Fruit fly (Drosophila melanogaster) whole organism: ENCODE data around the gene Prps.

ENCODE experiments used
- CG8478 ChIP-seq: fragments of >200 bp; optimal IDR thresholded peaks from 2 replicates; lab custom pipeline; 2018; ENCODE audit warnings: inconsistent platforms
- Dll ChIP-seq: fragments of >200 bp; optimal IDR thresholded peaks from 2 replicates; lab custom pipeline; 2017
- EcR ChIP-seq, 2 experiments: fragments of >200 bp; optimal IDR thresholded peaks; 2 replicates each; lab custom pipeline; 2017; ENCODE audit warnings: missing biosample characterization in 2 of 2, missing genetic modification characterization in 2 of 2, missing genetic modification reagents in 2 of 2
- pan ChIP-seq: fragments of >200 bp; optimal IDR thresholded peaks from 2 replicates; lab custom pipeline; 2017
- psq ChIP-seq: fragments of >200 bp; optimal IDR thresholded peaks from 2 replicates; lab custom pipeline; 2017
- usp ChIP-seq: fragments of >200 bp; optimal IDR thresholded peaks from 2 replicates; lab custom pipeline; 2017; ENCODE audit warnings: missing biosample characterization, missing genetic modification characterization, mixed read lengths

Prps gene

DNA sequence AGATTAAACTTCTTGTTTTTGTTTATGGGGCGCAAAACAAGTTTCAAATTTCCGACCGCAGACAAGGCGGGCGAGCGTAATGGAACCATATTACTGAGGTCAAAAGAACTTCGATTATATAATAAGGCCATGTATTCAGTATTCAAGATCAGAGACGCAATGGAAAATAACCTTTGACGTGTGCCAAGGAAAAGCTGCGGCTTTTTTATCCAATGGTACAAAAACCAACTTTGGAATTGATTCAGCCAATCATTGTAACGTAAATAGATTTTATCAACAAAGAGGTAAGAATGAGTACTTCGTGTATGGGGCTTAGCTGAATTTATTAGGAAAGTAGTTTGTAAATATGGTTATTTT is 1.0 kb upstream of the Prps start:
- TF ChIP-seq Dll (lab: Kevin White, UChicago), result no peak
- TF ChIP-seq usp (GFP tag; lab: Kevin White, UChicago), result no peak
- no peak for TF ChIP-seq pan (lab: Kevin White, UChicago)
- no peak for TF ChIP-seq EcR (GFP tag; optimal IDR thresholded peaks at IDR 0.05; lab: Kevin White, UChicago)
- no peak for TF ChIP-seq CG8478 (lab: Kevin White, UChicago)
- TF ChIP-seq psq (lab: Kevin White, UChicago), result no peak

DNA sequence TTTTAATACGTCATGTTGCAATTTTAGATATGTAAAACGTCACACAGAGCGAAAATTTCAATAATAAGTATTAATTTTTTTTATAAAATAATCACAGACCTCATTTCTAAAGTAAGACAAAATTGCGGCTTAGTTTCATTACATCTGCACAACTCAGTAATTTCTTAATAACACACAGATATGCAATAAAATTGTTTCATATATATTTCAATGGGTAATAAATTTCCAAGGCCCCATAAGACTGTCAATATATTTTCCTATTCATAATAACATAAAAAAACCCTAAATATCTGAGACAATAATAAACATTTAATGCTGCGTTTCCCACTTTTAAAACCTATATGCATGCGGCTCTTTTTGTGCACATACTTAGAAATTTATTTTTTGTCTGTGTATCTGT is 853 bp downstream of the Prps start:
- TF ChIP-seq psq (lab: Kevin White, UChicago) (no peak), CG8478 (lab: Kevin White, UChicago) (no peak), usp (GFP tag; lab: Kevin White, UChicago) (no peak), Dll (lab: Kevin White, UChicago) (no peak), pan (lab: Kevin White, UChicago) (no peak), EcR (GFP tag; optimal IDR thresholded peaks at IDR 0.05; lab: Kevin White, UChicago) (no peak)

DNA sequence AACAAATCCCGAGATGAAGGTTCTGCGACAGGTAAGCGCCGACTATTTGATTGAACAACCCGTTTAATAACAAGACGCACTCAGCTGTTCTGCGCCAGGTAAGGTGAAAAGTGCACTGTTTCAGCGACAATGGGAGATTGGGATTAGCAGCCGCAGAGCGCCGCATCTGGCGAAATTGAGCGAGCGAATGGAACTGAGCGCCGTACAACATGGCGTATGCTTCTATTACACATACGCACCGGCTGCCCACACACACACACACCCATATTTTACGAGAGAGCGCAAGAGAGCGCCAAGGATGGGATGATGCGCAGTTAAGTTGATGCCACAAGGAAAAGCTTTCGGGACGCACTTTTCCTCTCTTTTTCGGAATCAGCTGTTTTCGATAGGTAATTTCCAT is 1.3 kb downstream of the Prps start:
- peak; percentile 57 for TF ChIP-seq Dll (lab: Kevin White, UChicago)
- no peak for TF ChIP-seq psq (lab: Kevin White, UChicago)

DNA sequence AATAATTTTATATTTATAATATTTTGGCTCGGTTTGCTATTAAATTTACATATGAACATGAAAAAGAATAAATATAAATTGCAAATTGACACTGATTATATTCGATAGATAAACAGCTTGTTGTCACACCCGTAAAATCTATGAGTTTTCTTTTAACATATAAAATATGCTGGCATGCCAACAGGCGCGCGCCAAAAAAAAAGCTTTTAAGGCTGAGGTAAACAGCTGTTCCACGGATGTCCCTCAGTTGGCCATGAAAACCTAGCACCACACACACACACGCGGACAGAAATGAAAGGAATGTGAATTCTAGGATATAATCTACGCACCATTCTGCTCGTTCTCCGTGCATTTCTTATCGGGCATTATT is 1.6 kb downstream of the Prps start:
- TF ChIP-seq EcR (GFP tag; optimal IDR thresholded peaks at IDR 0.05; lab: Kevin White, UChicago), result no peak
- no peak for TF ChIP-seq pan (lab: Kevin White, UChicago)
- TF ChIP-seq CG8478 (lab: Kevin White, UChicago), result no peak
- no peak for TF ChIP-seq psq (lab: Kevin White, UChicago)
- TF ChIP-seq Dll (lab: Kevin White, UChicago), result no peak

DNA sequence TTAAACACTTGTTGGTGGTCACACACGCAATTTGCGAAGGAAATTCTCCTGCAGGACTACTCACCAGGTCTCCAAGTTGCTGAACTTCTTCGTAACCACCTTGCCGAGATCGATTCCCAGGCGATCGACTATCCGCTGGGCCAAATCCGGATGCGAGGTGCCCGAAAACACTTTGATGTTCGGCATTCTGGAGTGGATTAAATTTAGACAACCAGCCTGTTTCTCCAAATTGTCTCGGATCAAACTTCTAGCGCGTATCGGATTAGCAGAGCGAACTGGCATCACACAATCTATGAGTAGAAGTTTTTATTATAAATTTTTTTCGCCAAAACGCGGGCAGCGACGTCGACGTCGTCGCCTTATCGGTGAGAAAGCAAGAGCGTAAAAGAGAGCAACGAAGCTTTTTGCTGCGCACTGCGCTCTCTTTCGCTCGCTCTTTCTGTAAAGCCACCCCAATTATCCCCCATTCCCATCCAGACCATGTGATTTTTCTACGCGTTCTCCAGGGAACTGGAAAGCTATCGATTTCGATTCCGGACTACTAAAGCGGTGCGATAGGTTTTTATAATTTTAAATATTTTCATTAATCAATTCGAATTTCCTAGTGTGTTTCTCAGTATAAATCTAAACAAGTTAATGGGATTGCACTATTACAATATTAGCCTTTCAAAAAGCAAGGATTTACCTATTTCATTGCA is 2.2 kb downstream of the Prps start:
- TF ChIP-seq usp (GFP tag; lab: Kevin White, UChicago), result no peak
- no peak for TF ChIP-seq pan (lab: Kevin White, UChicago)
- peak; percentile 60 for TF ChIP-seq Dll (lab: Kevin White, UChicago)

DNA sequence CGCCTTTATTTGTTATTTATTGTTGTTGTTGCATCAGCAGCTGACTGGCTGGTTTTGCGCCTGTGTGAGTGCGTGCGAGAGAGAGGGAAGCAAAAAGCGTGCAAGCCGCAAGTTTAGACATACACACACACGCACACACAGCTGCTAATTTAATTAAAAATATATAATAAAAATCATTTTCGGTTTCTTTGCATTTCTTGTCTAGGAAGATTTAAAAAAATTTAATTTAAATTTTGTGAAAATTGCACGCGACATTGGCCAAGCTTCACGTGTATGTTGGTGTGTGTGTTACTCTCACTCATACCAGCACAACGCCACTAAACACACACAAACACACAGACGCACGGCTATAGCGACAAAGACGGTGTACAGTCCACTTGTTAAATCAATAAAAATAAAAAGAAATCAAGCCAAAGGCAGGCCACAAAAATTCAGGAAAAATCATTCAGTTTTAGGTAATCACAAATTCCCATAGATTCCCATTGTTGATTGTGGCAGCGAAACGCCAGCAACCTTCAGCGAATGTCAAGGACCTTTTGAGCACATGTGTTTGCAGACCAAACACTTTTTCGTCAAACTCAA is 2.9 kb downstream of the Prps start:
- TF ChIP-seq usp (GFP tag; lab: Kevin White, UChicago) (no peak), Dll (lab: Kevin White, UChicago) (no peak), EcR (GFP tag; optimal IDR thresholded peaks at IDR 0.05; lab: Kevin White, UChicago) (no peak), psq (lab: Kevin White, UChicago) (no peak), pan (lab: Kevin White, UChicago) (no peak), CG8478 (lab: Kevin White, UChicago) (no peak)

DNA sequence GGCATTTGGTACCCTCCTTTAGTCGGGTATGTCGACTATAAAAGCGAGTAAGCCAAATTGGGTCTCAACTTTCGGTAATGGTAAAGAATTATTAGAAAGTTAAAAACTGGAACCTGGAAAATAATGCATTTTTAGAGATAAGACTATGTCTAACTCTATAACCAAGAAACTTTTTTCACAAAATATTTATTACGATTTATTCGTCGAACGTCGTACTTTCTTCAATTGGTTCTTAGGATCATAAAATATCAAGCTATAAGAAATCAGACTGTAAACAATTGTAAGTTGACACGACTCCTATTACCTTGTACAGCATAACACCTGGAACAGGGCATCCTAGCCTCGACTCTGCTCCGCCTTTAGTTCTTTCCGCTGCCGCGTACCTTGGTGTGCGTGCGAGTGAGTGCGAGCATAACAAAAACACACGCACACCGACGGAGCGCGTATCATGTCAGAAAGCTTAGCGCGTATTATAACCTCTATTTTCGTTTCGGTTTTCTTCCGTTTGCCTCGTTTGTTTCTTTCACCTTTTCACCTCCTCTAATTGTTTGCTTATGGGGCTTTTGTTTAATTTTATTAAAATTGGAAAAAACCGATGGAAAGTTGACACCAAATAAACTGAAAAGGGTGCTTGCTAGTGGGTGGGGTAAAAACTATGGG is 3.5 kb downstream of the Prps start:
- TF ChIP-seq psq (lab: Kevin White, UChicago), result no peak
- TF ChIP-seq Dll (lab: Kevin White, UChicago), result peak; percentile 47
- peak; percentile 92 for TF ChIP-seq pan (lab: Kevin White, UChicago)

DNA sequence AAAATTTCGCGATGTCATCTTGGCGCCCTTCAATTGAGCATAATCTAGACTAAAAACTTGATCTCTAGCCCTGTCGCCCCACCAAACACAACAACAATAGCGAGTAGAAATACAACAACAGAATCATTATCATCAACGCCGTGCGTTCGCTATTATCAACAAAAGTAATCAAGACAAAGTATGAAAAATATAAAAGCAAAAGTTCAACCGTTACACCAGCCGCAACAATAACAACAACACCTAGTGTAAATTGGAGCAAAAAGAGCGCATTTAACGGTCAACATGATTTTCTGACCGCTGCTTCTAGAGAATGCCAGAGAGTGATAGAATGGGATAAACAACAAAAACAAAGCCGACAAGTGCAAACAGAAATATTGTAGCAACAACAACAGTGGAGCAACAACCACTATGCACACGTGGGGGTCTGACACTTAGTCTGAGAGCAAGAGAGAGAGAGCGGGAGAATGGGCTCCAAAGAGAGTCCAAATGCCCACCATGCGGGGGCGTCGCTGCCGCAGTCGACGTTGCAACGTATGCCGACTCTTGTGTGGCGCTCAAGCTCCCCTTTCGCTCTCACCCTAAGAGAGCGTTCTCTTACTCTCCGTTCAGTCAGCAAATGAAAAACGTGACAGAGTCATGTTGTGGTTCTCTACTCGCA is 4.1 kb downstream of the Prps start:
- TF ChIP-seq pan (lab: Kevin White, UChicago) (no peak), EcR (GFP tag; optimal IDR thresholded peaks at IDR 0.05; lab: Kevin White, UChicago) (no peak), usp (GFP tag; lab: Kevin White, UChicago) (no peak), psq (lab: Kevin White, UChicago) (no peak), Dll (lab: Kevin White, UChicago) (no peak)

DNA sequence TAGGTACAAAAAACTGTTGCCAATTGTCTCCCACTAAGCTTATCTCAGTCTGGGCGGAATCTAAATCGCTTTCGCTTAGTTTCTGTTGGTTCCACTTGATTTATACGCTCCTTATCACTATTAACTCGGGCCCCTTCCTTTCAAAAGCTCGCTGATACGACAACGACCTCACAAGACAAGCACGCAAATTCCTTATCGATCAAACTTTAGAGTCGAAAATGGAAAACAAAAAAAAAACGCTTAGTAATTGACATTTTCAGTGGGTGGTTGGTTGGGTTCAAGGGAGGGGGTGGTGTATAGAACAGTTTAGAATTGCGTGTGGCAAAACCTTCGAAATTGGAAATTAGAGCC is 5.0 kb downstream of the Prps start:
- TF ChIP-seq psq (lab: Kevin White, UChicago), result no peak
- TF ChIP-seq EcR (GFP tag; optimal IDR thresholded peaks at IDR 0.05; lab: Kevin White, UChicago), result no peak
- no peak for TF ChIP-seq pan (lab: Kevin White, UChicago)
- no peak for TF ChIP-seq Dll (lab: Kevin White, UChicago)
- TF ChIP-seq CG8478 (lab: Kevin White, UChicago), result no peak
- TF ChIP-seq usp (GFP tag; lab: Kevin White, UChicago), result no peak

DNA sequence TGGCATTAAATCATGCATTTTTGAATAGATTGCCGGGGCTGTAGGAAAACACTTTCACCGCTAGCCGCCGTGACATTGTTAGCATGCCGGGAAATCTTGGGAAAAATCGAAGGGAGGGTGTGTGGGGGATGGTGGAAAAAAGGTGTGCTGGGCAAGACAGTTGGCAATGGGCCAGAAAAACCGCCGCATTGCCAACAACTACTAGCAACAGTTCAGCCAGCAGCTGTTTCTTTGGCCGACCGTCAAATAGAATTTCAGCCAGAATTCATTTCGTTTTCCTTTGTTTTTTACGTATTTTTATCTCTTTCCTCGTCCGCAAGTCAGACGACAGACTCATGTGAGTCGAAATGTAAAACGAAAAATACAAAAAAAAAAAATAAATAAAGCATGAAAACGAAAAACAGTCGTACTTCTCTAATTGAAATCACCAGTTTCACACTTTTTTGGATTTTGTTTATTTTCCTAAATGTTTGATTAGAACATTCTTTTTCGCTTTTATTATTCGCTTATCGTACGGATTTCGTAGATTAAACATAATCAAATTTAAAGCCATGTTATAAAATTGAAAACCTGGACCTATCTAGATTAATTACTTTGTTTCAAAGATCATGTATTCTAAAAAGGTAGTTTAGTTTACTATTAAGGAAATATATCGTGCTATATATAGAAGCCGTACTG is 5.6 kb downstream of the Prps start:
- TF ChIP-seq CG8478 (lab: Kevin White, UChicago), result no peak
- no peak for TF ChIP-seq usp (GFP tag; lab: Kevin White, UChicago)
- TF ChIP-seq psq (lab: Kevin White, UChicago), result no peak
- TF ChIP-seq pan (lab: Kevin White, UChicago), result no peak
- TF ChIP-seq EcR (GFP tag; optimal IDR thresholded peaks at IDR 0.05; lab: Kevin White, UChicago), result no peak
- TF ChIP-seq Dll (lab: Kevin White, UChicago), result no peak

DNA sequence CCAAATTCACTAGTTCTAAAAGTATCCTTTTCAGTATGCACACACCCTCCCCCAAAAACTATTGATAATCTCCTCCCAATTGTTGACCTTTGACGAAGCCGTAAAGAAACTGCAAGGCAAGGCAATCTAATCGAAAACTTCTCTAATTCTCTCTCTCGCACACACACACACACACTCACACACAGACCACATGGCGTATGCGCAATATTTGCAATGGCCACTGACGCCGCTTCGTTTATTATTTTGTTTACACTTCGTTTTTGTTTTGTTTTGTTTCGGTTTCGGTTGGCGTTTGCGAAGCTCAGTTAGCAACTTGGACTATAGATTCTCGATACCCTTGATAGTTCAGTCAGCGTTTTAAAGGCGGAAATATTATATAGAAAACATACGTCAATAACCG is 6.7 kb downstream of the Prps start:
- TF ChIP-seq psq (lab: Kevin White, UChicago), result no peak
- no peak for TF ChIP-seq usp (GFP tag; lab: Kevin White, UChicago)
- no peak for TF ChIP-seq Dll (lab: Kevin White, UChicago)
- TF ChIP-seq CG8478 (lab: Kevin White, UChicago), result no peak
- no peak for TF ChIP-seq EcR (GFP tag; optimal IDR thresholded peaks at IDR 0.05; lab: Kevin White, UChicago)
- no peak for TF ChIP-seq pan (lab: Kevin White, UChicago)
